Fruit fly (Drosophila melanogaster): Measurements from ENCODE around the gene Ugt316A1.

Ugt316A1 gene

DNA sequence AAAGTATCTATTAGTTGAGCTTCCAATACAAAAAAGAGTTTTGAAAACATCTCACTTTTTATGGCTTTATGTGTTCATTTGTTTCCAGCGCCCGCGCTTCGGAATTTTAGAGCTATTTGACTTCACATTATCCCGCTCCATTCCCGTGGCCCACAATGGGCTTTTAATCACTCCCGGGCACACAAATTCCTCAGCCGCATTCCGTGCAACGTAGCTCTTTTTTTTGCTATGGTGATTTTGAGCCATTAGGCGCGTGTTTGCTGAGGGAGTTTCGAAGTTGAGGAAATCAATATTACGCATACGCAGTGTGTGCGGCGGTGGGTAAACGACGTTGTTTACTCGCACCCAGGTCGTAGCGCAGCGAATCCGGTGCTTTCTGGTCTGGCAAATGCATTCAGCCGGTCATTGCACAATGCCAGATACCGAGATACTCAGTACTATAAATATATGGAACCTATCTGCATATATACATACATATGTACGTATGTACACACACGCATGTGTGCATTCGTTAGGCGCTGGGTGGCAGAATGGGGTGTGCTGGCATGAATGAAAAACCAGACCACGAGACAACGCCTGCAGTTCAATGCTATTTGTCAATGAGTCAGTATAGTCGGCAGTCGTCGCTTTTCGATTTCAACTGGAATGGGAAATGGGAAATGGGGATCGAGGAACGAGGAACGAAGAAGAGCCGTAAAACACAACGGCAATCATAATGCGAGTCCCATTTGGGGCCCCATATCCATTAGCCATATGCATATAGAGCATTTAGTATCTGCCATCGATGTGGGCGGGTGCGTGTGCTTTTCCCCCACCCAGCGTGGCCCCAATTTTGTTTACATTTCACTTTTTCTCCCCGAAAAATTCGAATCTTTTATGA lies 10.7 kb upstream of the Ugt316A1 start:
- no peak for TF ChIP-seq sv (GFP tag; optimal IDR thresholded peaks at IDR 0.05)
- TF ChIP-seq Dfd (GFP tag; optimal IDR thresholded peaks at IDR 0.05): no peak
- TF ChIP-seq Hnf4 (GFP tag; optimal IDR thresholded peaks at IDR 0.05): no peak
- TF ChIP-seq dmrt93B (GFP tag; optimal IDR thresholded peaks at IDR 0.05): no peak

- TF ChIP-seq foxo (GFP tag; optimal IDR thresholded peaks at IDR 0.05) (no peak), HLH106 (tag; optimal IDR thresholded peaks at IDR 0.05) (no peak), CG32264 (GFP tag; optimal IDR thresholded peaks at IDR 0.05) (no peak), dl (GFP tag; optimal IDR thresholded peaks at IDR 0.05; ENCODE audit: insufficient read depth in 1 of 2, partially characterized antibody in 2 of 2) (no peak), Hr78 (GFP tag; optimal IDR thresholded peaks at IDR 0.05) (no peak), Jra (GFP tag; optimal IDR thresholded peaks at IDR 0.05) (no peak), rgr (GFP tag; optimal IDR thresholded peaks at IDR 0.05) (peak; percentile 41), Abd-B (GFP tag; optimal IDR thresholded peaks at IDR 0.05) (no peak), woc (GFP tag; optimal IDR thresholded peaks at IDR 0.05) (no peak), Vsx2 (GFP tag; optimal IDR thresholded peaks at IDR 0.05; ENCODE audit: partially characterized antibody) (no peak), usp (GFP tag; optimal IDR thresholded peaks at IDR 0.05) (no peak), br (GFP tag; optimal IDR thresholded peaks at IDR 0.05) (peak; percentile 13), sv (GFP tag; optimal IDR thresholded peaks at IDR 0.05) (no peak), Sp1 (GFP tag; optimal IDR thresholded peaks at IDR 0.05) (peak; percentile 43), sage (GFP tag; optimal IDR thresholded peaks at IDR 0.05) (peak; percentile 4), lola (GFP tag; optimal IDR thresholded peaks at IDR 0.05) (no peak), ey (GFP tag; optimal IDR thresholded peaks at IDR 0.05) (no peak), Myc (optimal IDR thresholded peaks at IDR 0.05) (no peak), h (GFP tag; optimal IDR thresholded peaks at IDR 0.05) (peak; percentile 44), Dfd (GFP tag; optimal IDR thresholded peaks at IDR 0.05) (no peak), N (GFP tag; optimal IDR thresholded peaks at IDR 0.05) (no peak), Hr83 (GFP tag; optimal IDR thresholded peaks at IDR 0.05; ENCODE audit: poor library complexity, severe bottlenecking) (peak; percentile 6), CG9705 (GFP tag; optimal IDR thresholded peaks at IDR 0.05) (no peak), GATAd (GFP tag; optimal IDR thresholded peaks at IDR 0.05) (no peak), pan (optimal IDR thresholded peaks at IDR 0.05) (no peak), CrebA (GFP tag; optimal IDR thresholded peaks at IDR 0.05; ENCODE audit: borderline replicate concordance) (peak; percentile 64), Mio (GFP tag; optimal IDR thresholded peaks at IDR 0.05) (no peak), tai (GFP tag; optimal IDR thresholded peaks at IDR 0.05) (no peak), OdsH (GFP tag; optimal IDR thresholded peaks at IDR 0.05) (no peak), brk (GFP tag; optimal IDR thresholded peaks at IDR 0.05) (no peak), dmrt93B (GFP tag; optimal IDR thresholded peaks at IDR 0.05) (no peak), Hnf4 (GFP tag; optimal IDR thresholded peaks at IDR 0.05) (no peak), Dif (GFP tag; optimal IDR thresholded peaks at IDR 0.05; ENCODE audit: partially characterized antibody) (no peak), psq (GFP tag; optimal IDR thresholded peaks at IDR 0.05) (peak; percentile 0), dsf (GFP tag; optimal IDR thresholded peaks at IDR 0.05; ENCODE audit: borderline replicate concordance) (no peak), jim (GFP tag; optimal IDR thresholded peaks at IDR 0.05) (no peak), Rel (GFP tag; optimal IDR thresholded peaks at IDR 0.05) (no peak), Rel (tag; optimal IDR thresholded peaks at IDR 0.05) (peak; percentile 25), fru (GFP tag; optimal IDR thresholded peaks at IDR 0.05) (no peak)
These were observed 9.6 kb upstream of the Ugt316A1 start for dm6 chr3L:19072177-19072603.
